Fruit fly (Drosophila melanogaster) whole organism, wandering third instar larva: ENCODE data around the gene CG9933.
A peak's percentile ranks its signal among the peaks of the same experiment; 100 is the strongest.

Experiments
- Abd-B ChIP-seq: fragments of >200 bp; optimal IDR thresholded peaks from 2 replicates; lab custom pipeline; 2017; ENCODE audit warnings: missing biosample characterization, missing genetic modification characterization
- CG32264 ChIP-seq: fragments of 200-800 bp; sonication (Bioruptor generic); optimal IDR thresholded peaks from 2 replicates; lab custom pipeline; 2016; ENCODE audit warnings: missing biosample characterization, missing genetic modification characterization
- CG9705 ChIP-seq: fragments of 200-800 bp; sonication (Bioruptor generic); optimal IDR thresholded peaks from 2 replicates; lab custom pipeline; 2018; ENCODE audit warnings: missing biosample characterization, mild to moderate bottlenecking, missing genetic modification characterization
- CrebA ChIP-seq: fragments of 200-800 bp; sonication (Bioruptor generic); optimal IDR thresholded peaks from 2 replicates; lab custom pipeline; 2016; ENCODE audit warnings: missing biosample characterization, mild to moderate bottlenecking, missing genetic modification characterization, borderline replicate concordance
- Dfd ChIP-seq: fragments of >200 bp; optimal IDR thresholded peaks from 2 replicates; lab custom pipeline; 2017; ENCODE audit warnings: missing biosample characterization, missing genetic modification characterization
- Dif ChIP-seq: fragments of 200-275, 200-300 bp; sonication (Bioruptor generic); optimal IDR thresholded peaks from 2 replicates; lab custom pipeline; 2018; ENCODE audit warnings: missing biosample characterization, missing genetic modification characterization; ENCODE audit not compliant: partially characterized antibody
- GATAd ChIP-seq: sonication (Bioruptor generic); optimal IDR thresholded peaks from 2 replicates; lab custom pipeline; 2016; ENCODE audit warnings: missing biosample characterization, missing genetic modification characterization
- HLH106 ChIP-seq: fragments of 200-800 bp; optimal IDR thresholded peaks from 3 replicates; lab custom pipeline; 2019; ENCODE audit warnings: missing biosample characterization, mild to moderate bottlenecking, missing genetic modification characterization, moderate library complexity
- Hnf4 ChIP-seq: fragments of 200-800 bp; sonication (Bioruptor generic); optimal IDR thresholded peaks from 2 replicates; lab custom pipeline; 2016; ENCODE audit warnings: missing biosample characterization, mild to moderate bottlenecking, missing genetic modification characterization
- Hr78 ChIP-seq: fragments of >200 bp; optimal IDR thresholded peaks from 2 replicates; lab custom pipeline; 2017; ENCODE audit warnings: missing biosample characterization, missing genetic modification characterization
- Hr83 ChIP-seq: fragments of 200-300 bp; sonication (Bioruptor generic); optimal IDR thresholded peaks from 2 replicates; lab custom pipeline; 2016; ENCODE audit warnings: missing biosample characterization, mild to moderate bottlenecking, missing genetic modification characterization, moderate library complexity; ENCODE audit not compliant: poor library complexity, severe bottlenecking
- Jra ChIP-seq: sonication (Bioruptor generic); optimal IDR thresholded peaks from 2 replicates; lab custom pipeline; 2016; ENCODE audit warnings: missing biosample characterization, missing genetic modification characterization
- Mio ChIP-seq: sonication (Bioruptor generic); optimal IDR thresholded peaks from 2 replicates; lab custom pipeline; 2016; ENCODE audit warnings: missing biosample characterization, missing genetic modification characterization
- Myc ChIP-seq: fragments of >200 bp; optimal IDR thresholded peaks from 2 replicates; lab custom pipeline; 2017
- N ChIP-seq: fragments of >200 bp; optimal IDR thresholded peaks from 2 replicates; lab custom pipeline; 2018; ENCODE audit warnings: missing biosample characterization, missing external identifiers, missing genetic modification characterization
- OdsH ChIP-seq: fragments of 200-800 bp; sonication (Bioruptor generic); optimal IDR thresholded peaks from 2 replicates; lab custom pipeline; 2016; ENCODE audit warnings: missing biosample characterization, mild to moderate bottlenecking, missing genetic modification characterization
- Rel ChIP-seq, 2 experiments: fragments of 200-800 bp; sonication (Bioruptor generic) in 1 of 2; optimal IDR thresholded peaks; 2 replicates in 1 of 2; 3 replicates in 1 of 2; lab custom pipeline; 2016 to 2019; ENCODE audit warnings: mild to moderate bottlenecking in 2 of 2, missing biosample characterization in 2 of 2, missing genetic modification characterization in 2 of 2, moderate library complexity in 1 of 2
- Sp1 ChIP-seq: fragments of 200-800 bp; sonication (Bioruptor generic); optimal IDR thresholded peaks from 3 replicates; lab custom pipeline; 2019; ENCODE audit warnings: missing biosample characterization, mild to moderate bottlenecking, missing genetic modification characterization, moderate library complexity
- Vsx2 ChIP-seq: fragments of 200-300, 225-300 bp; sonication (Bioruptor generic); optimal IDR thresholded peaks from 2 replicates; lab custom pipeline; 2018; ENCODE audit warnings: missing biosample characterization, missing genetic modification characterization; ENCODE audit not compliant: partially characterized antibody
- br ChIP-seq: fragments of 200-800 bp; sonication (Bioruptor generic); optimal IDR thresholded peaks from 2 replicates; lab custom pipeline; 2016; ENCODE audit warnings: missing biosample characterization, missing genetic modification characterization
- brk ChIP-seq: fragments of 200-800 bp; sonication (Bioruptor generic); optimal IDR thresholded peaks from 2 replicates; lab custom pipeline; 2016; ENCODE audit warnings: missing biosample characterization, mild to moderate bottlenecking, missing genetic modification characterization
- dl ChIP-seq, 2 experiments: fragments of 175-275, 200-275 bp in 1 of 2; fragments of 200-275 bp in 1 of 2; sonication (Bioruptor generic); optimal IDR thresholded peaks; lab custom pipeline; 2018; ENCODE audit warnings: mild to moderate bottlenecking in 2 of 2, missing biosample characterization in 2 of 2, missing genetic modification characterization in 2 of 2, moderate library complexity in 2 of 2; ENCODE audit not compliant: partially characterized antibody in 2 of 2, insufficient read depth in 1 of 2
- dmrt93B ChIP-seq: fragments of 200-800 bp; sonication (Bioruptor generic); optimal IDR thresholded peaks from 2 replicates; lab custom pipeline; 2018; ENCODE audit warnings: missing biosample characterization, mild to moderate bottlenecking, missing genetic modification characterization
- dsf ChIP-seq: sonication (Bioruptor generic); optimal IDR thresholded peaks from 2 replicates; lab custom pipeline; 2016; ENCODE audit warnings: missing biosample characterization, missing genetic modification characterization, borderline replicate concordance
- ey ChIP-seq: fragments of 200-800 bp; sonication (Bioruptor generic); optimal IDR thresholded peaks from 2 replicates; lab custom pipeline; 2016; ENCODE audit warnings: missing biosample characterization, missing genetic modification characterization
- foxo ChIP-seq, 2 experiments: fragments of 200-800 bp; sonication (Bioruptor generic); optimal IDR thresholded peaks; 2 replicates in 1 of 2; 3 replicates in 1 of 2; lab custom pipeline; 2016 to 2017; ENCODE audit warnings: missing biosample characterization in 2 of 2, missing genetic modification characterization in 2 of 2
- fru ChIP-seq: fragments of 200-800 bp; sonication (Bioruptor generic); optimal IDR thresholded peaks from 3 replicates; lab custom pipeline; 2016; ENCODE audit warnings: missing biosample characterization, mild to moderate bottlenecking, missing genetic modification characterization
- h ChIP-seq: fragments of 200-800 bp; sonication (Bioruptor generic); optimal IDR thresholded peaks from 3 replicates; lab custom pipeline; 2016; ENCODE audit warnings: missing biosample characterization, mild to moderate bottlenecking, missing genetic modification characterization
- jim ChIP-seq: fragments of 175-275, 200-325 bp; sonication (Bioruptor generic); optimal IDR thresholded peaks from 2 replicates; lab custom pipeline; 2016; ENCODE audit warnings: missing biosample characterization, mild to moderate bottlenecking, missing genetic modification characterization
- lola ChIP-seq: fragments of >200 bp; optimal IDR thresholded peaks from 2 replicates; lab custom pipeline; 2017; ENCODE audit warnings: missing biosample characterization, missing genetic modification characterization
- pan ChIP-seq: fragments of >200 bp; optimal IDR thresholded peaks from 2 replicates; lab custom pipeline; 2017
- psq ChIP-seq: fragments of 200-800 bp; sonication (Bioruptor generic); optimal IDR thresholded peaks from 3 replicates; lab custom pipeline; 2017; ENCODE audit warnings: missing biosample characterization, mild to moderate bottlenecking, missing genetic modification characterization, moderate library complexity
- rgr ChIP-seq: fragments of 200-800 bp; sonication (Bioruptor generic); optimal IDR thresholded peaks from 3 replicates; lab custom pipeline; 2016; ENCODE audit warnings: missing biosample characterization, mild to moderate bottlenecking, missing genetic modification characterization
- sage ChIP-seq: fragments of 200-800 bp; sonication (Bioruptor generic); optimal IDR thresholded peaks from 2 replicates; lab custom pipeline; 2016; ENCODE audit warnings: missing biosample characterization, mild to moderate bottlenecking, missing genetic modification characterization
- sv ChIP-seq: fragments of 200-800 bp; sonication (Bioruptor generic); optimal IDR thresholded peaks from 3 replicates; lab custom pipeline; 2016; ENCODE audit warnings: missing biosample characterization, missing genetic modification characterization
- tai ChIP-seq: sonication (Bioruptor generic); optimal IDR thresholded peaks from 2 replicates; lab custom pipeline; 2016; ENCODE audit warnings: missing biosample characterization, missing genetic modification characterization
- usp ChIP-seq: fragments of >200 bp; optimal IDR thresholded peaks from 2 replicates; lab custom pipeline; 2017; ENCODE audit warnings: missing biosample characterization, missing genetic modification characterization
- woc ChIP-seq: sonication (Bioruptor generic); optimal IDR thresholded peaks from 2 replicates; lab custom pipeline; 2016; ENCODE audit warnings: missing biosample characterization, mild to moderate bottlenecking, missing genetic modification characterization

The CG9933 gene

dm6 chr2L:13065916-13066315, 44.8 kb upstream of the CG9933 start:
- TF ChIP-seq psq (no peak), h (GFP tag; lab: Kevin White, UChicago) (no peak), Jra (GFP tag; lab: Kevin White, UChicago) (no peak), Mio (GFP tag; lab: Kevin White, UChicago) (no peak), tai (GFP tag; lab: Kevin White, UChicago) (no peak), Hr83 (GFP tag; lab: Kevin White, UChicago) (no peak), jim (no peak), sv (GFP tag; lab: Kevin White, UChicago) (no peak)

DNA sequence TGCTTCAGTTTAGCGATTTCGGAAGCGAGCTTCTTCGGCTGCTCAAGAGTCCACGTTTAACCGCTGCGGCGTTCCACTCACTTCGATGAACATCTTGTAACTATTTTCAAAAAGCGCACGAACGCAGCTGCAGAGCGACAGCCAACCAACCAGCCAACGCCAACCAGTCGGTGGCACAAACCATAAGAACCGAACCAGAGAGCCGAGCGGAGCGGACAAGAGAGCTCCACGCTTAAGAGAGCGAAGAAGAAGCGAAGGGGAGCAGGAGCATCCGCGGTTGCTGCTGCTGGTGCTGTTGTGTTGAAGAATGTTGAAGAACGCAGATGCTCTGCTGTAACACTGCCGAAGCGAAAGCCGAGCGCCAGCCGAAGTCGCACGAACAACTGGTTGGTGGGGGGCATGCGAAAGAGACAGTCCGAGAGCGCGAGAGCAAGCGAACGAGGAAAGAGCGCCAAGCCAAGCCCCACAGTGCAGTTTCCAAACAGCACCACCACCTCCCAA, 39.0 kb upstream of the CG9933 start, which contains the start of gene CG9932:
Gene CG9932 (minus strand): TSS at position 104 of the 501 bp plus-strand sequence.
- peak; percentile 82 for TF ChIP-seq CrebA (GFP tag; lab: Kevin White, UChicago)
- no peak for TF ChIP-seq Hr78 (GFP tag; lab: Kevin White, UChicago)
- TF ChIP-seq dmrt93B (GFP tag; lab: Kevin White, UChicago) = no peak
- TF ChIP-seq Dif (GFP tag; lab: Kevin White, UChicago) = peak; percentile 97
- no peak for TF ChIP-seq Rel (GFP tag; optimal IDR thresholded peaks at IDR 0.05; lab: Kevin White, UChicago)
- no peak for TF ChIP-seq Rel (tag; optimal IDR thresholded peaks at IDR 0.05; lab: Kevin White, UChicago)
- peak; percentile 60 for TF ChIP-seq fru (GFP tag; lab: Kevin White, UChicago)
- peak; percentile 28 for TF ChIP-seq br (GFP tag; lab: Kevin White, UChicago)
- TF ChIP-seq psq = peak; percentile 39
- TF ChIP-seq Hnf4 = peak; percentile 38
- no peak for TF ChIP-seq CG32264 (GFP tag; lab: Kevin White, UChicago)
- peak; percentile 28 for TF ChIP-seq sage (GFP tag; lab: Kevin White, UChicago)
- no peak for TF ChIP-seq N
- TF ChIP-seq brk = no peak
- no peak for TF ChIP-seq sv (GFP tag; lab: Kevin White, UChicago)
- TF ChIP-seq Jra (GFP tag; lab: Kevin White, UChicago) = no peak
- TF ChIP-seq pan (lab: Kevin White, UChicago) = no peak
- TF ChIP-seq Dfd = no peak
- TF ChIP-seq lola (GFP tag; lab: Kevin White, UChicago) = no peak
- TF ChIP-seq HLH106 (tag; lab: Kevin White, UChicago) = no peak
- TF ChIP-seq dl (GFP tag; optimal IDR thresholded peaks at IDR 0.05; lab: Kevin White, UChicago; ENCODE audit: insufficient read depth in 1 of 2, partially characterized antibody in 2 of 2) = peak; percentile 83 to 95
- peak; percentile 64 for TF ChIP-seq Vsx2
- TF ChIP-seq rgr (GFP tag; lab: Kevin White, UChicago) = peak; percentile 53
- TF ChIP-seq Myc = no peak
- peak; percentile 55 for TF ChIP-seq Hr83 (GFP tag; lab: Kevin White, UChicago)
- no peak for TF ChIP-seq tai (GFP tag; lab: Kevin White, UChicago)
- no peak for TF ChIP-seq Mio (GFP tag; lab: Kevin White, UChicago)
- TF ChIP-seq GATAd (GFP tag; lab: Kevin White, UChicago) = no peak
- no peak for TF ChIP-seq jim
- TF ChIP-seq ey (GFP tag; lab: Kevin White, UChicago) = peak; percentile 7
- TF ChIP-seq foxo (GFP tag; optimal IDR thresholded peaks at IDR 0.05; lab: Kevin White, UChicago) = peak; percentile 17 to 42
- TF ChIP-seq Abd-B (GFP tag; lab: Kevin White, UChicago) = no peak
- TF ChIP-seq woc = no peak
- TF ChIP-seq h (GFP tag; lab: Kevin White, UChicago) = peak; percentile 75
- no peak for TF ChIP-seq CG9705 (GFP tag; lab: Kevin White, UChicago)
- peak; percentile 36 for TF ChIP-seq OdsH (GFP tag; lab: Kevin White, UChicago)
- peak; percentile 28 for TF ChIP-seq Sp1
- no peak for TF ChIP-seq usp (GFP tag; lab: Kevin White, UChicago)
- no peak for TF ChIP-seq dsf (GFP tag; lab: Kevin White, UChicago)
